Fruit fly (Drosophila melanogaster) S2 (cell line): ENCODE data around the gene Ptp10D.

ENCODE experiments used
- CG8478 ChIP-seq: fragments of >200 bp; optimal IDR thresholded peaks from 2 replicates; lab custom pipeline; 2018
- CTCF ChIP-seq, 2 experiments: fragments of >200 bp; optimal IDR thresholded peaks; 2 replicates each; lab custom pipeline; 2018

DNA sequence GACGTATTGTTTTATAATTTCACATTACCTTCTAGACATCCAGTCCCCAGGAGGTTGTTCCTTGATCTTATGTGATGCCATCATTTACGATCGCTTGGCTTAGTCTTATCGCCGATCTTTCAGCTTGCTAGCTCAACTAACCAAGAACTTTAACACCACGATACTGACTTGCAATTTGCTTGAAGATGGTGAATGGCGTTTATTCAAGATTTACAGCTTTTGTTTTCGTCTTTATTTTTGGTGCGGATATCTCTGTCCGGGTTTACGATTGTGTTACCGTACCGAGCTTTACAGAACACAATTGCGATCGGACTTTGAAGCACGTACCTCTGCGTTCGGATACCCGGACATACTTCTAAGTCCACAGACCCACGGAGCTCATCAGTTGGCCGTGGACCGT is 102.1 kb downstream of the Ptp10D start, which contains the start of gene CG15221:
- no peak for TF ChIP-seq CTCF (optimal IDR thresholded peaks at IDR 0.05; lab: Kevin White, UChicago)
- no peak for TF ChIP-seq CG8478 (lab: Kevin White, UChicago)
